Worm (Caenorhabditis elegans): ENCODE data around the gene wrt-8.

Gene wrt-8

ce11 chrV:15379817-15380216 lies 35.4 kb upstream of the wrt-8 start, which contains the start of gene srh-251:
Gene srh-251, minus strand, starts transcription at chrV:15379917.
- TF ChIP-seq hlh-11 (tag; optimal IDR thresholded peaks at IDR 0.05) (no peak), rbr-2 (tag; optimal IDR thresholded peaks at IDR 0.05) (no peak), saeg-2 (GFP tag; IDR thresholded peaks at IDR 0.05) (no peak), spr-1 (tag; optimal IDR thresholded peaks at IDR 0.05) (no peak), nhr-28 (tag; optimal IDR thresholded peaks at IDR 0.05) (no peak), T26A8.4 (GFP tag; IDR thresholded peaks at IDR 0.05) (no peak), gei-8 (GFP tag; optimal IDR thresholded peaks at IDR 0.05) (no peak), ceh-28 (tag; optimal IDR thresholded peaks at IDR 0.05) (no peak), madf-9 (GFP tag; conservative IDR thresholded peaks at IDR 0.05) (no peak), lsy-2 (tag; optimal IDR thresholded peaks at IDR 0.05) (no peak), F37D6.2 (tag; optimal IDR thresholded peaks at IDR 0.05) (no peak), nhr-11 (tag; optimal IDR thresholded peaks at IDR 0.05) (no peak), zag-1 (tag; optimal IDR thresholded peaks at IDR 0.05) (no peak), ama-1 (optimal IDR thresholded peaks at IDR 0.05) (no peak), Y5F2A.4 (GFP tag; optimal IDR thresholded peaks at IDR 0.05) (no peak), R02D3.7 (tag; optimal IDR thresholded peaks at IDR 0.05) (no peak), dmd-9 (GFP tag; IDR thresholded peaks at IDR 0.05) (no peak)

- TF ChIP-seq aha-1 (tag): no peak
- TF ChIP-seq ceh-28 (tag; optimal IDR thresholded peaks at IDR 0.05): no peak
- no peak for TF ChIP-seq hlh-30 (tag; optimal IDR thresholded peaks at IDR 0.05; ENCODE audit: insufficient read depth)
- no peak for TF ChIP-seq mdl-1 (tag; optimal IDR thresholded peaks at IDR 0.05)
- no peak for TF ChIP-seq nhr-77 (tag; optimal IDR thresholded peaks at IDR 0.05)
- TF ChIP-seq ZK337.2 (GFP tag; IDR thresholded peaks at IDR 0.05): no peak
- TF ChIP-seq nhr-102 (tag; optimal IDR thresholded peaks at IDR 0.05): no peak
- TF ChIP-seq zip-2 (tag; optimal IDR thresholded peaks at IDR 0.05): no peak
Measured at ce11 chrV:15377903-15378302, 33.5 kb upstream of the wrt-8 start, which contains the start of gene srh-122. Gene srh-122, minus strand, starts transcription at chrV:15378003.

- no peak for TF ChIP-seq nhr-102 (tag; optimal IDR thresholded peaks at IDR 0.05)
- no peak for TF ChIP-seq ctbp-1 (GFP tag; IDR thresholded peaks at IDR 0.05)
- no peak for TF ChIP-seq mxl-2 (GFP tag; conservative IDR thresholded peaks at IDR 0.05)
- no peak for TF ChIP-seq dmd-6 (GFP tag; IDR thresholded peaks at IDR 0.05)
- TF ChIP-seq D1046.2 (GFP tag; IDR thresholded peaks at IDR 0.05): no peak
- TF ChIP-seq madf-5 (GFP tag; IDR thresholded peaks at IDR 0.05): no peak
- no peak for TF ChIP-seq snpc-4 (tag; optimal IDR thresholded peaks at IDR 0.05)
Measured at ce11 chrV:15376223-15376622, 31.8 kb upstream of the wrt-8 start, which contains the start of gene srh-52. Gene srh-52, minus strand, starts transcription at chrV:15376323.

ce11 chrV:15369707-15370106 lies 25.3 kb upstream of the wrt-8 start, which contains the start of gene nhr-269:
Gene nhr-269, minus strand, starts transcription at chrV:15369807.
- TF ChIP-seq R02D3.7 (tag; optimal IDR thresholded peaks at IDR 0.05) (no peak), nhr-28 (tag; optimal IDR thresholded peaks at IDR 0.05) (no peak), fos-1 (tag; optimal IDR thresholded peaks at IDR 0.05) (no peak)

ce11 chrV:15367770-15368169 lies 23.4 kb upstream of the wrt-8 start:
- TF ChIP-seq aly-2 (tag; optimal IDR thresholded peaks at IDR 0.05) (no peak), nhr-48 (tag; optimal IDR thresholded peaks at IDR 0.05) (no peak), unc-62 (GFP tag; optimal IDR thresholded peaks at IDR 0.05 in 1 of 2) (peak in 1 of 2 experiments; percentile 95), unc-62 (tag; optimal IDR thresholded peaks at IDR 0.05) (no peak), lin-39 (tag; optimal IDR thresholded peaks at IDR 0.05) (no peak)
